Fruit fly (Drosophila melanogaster) whole organism, wandering third instar larva: ENCODE measurements around the gene CG5555.

Experiments
- Abd-B ChIP-seq: fragments of >200 bp; optimal IDR thresholded peaks from 2 replicates; lab custom pipeline; 2017; ENCODE audit warnings: missing biosample characterization, missing genetic modification characterization
- CG32264 ChIP-seq: fragments of 200-800 bp; sonication (Bioruptor generic); optimal IDR thresholded peaks from 2 replicates; lab custom pipeline; 2016; ENCODE audit warnings: missing biosample characterization, missing genetic modification characterization
- CG9705 ChIP-seq: fragments of 200-800 bp; sonication (Bioruptor generic); optimal IDR thresholded peaks from 2 replicates; lab custom pipeline; 2018; ENCODE audit warnings: missing biosample characterization, mild to moderate bottlenecking, missing genetic modification characterization
- CrebA ChIP-seq: fragments of 200-800 bp; sonication (Bioruptor generic); optimal IDR thresholded peaks from 2 replicates; lab custom pipeline; 2016; ENCODE audit warnings: missing biosample characterization, mild to moderate bottlenecking, missing genetic modification characterization, borderline replicate concordance
- Dfd ChIP-seq: fragments of >200 bp; optimal IDR thresholded peaks from 2 replicates; lab custom pipeline; 2017; ENCODE audit warnings: missing biosample characterization, missing genetic modification characterization
- Dif ChIP-seq: fragments of 200-275, 200-300 bp; sonication (Bioruptor generic); optimal IDR thresholded peaks from 2 replicates; lab custom pipeline; 2018; ENCODE audit warnings: missing biosample characterization, missing genetic modification characterization; ENCODE audit not compliant: partially characterized antibody
- GATAd ChIP-seq: sonication (Bioruptor generic); optimal IDR thresholded peaks from 2 replicates; lab custom pipeline; 2016; ENCODE audit warnings: missing biosample characterization, missing genetic modification characterization
- HLH106 ChIP-seq: fragments of 200-800 bp; optimal IDR thresholded peaks from 3 replicates; lab custom pipeline; 2019; ENCODE audit warnings: missing biosample characterization, mild to moderate bottlenecking, missing genetic modification characterization, moderate library complexity
- Hnf4 ChIP-seq: fragments of 200-800 bp; sonication (Bioruptor generic); optimal IDR thresholded peaks from 2 replicates; lab custom pipeline; 2016; ENCODE audit warnings: missing biosample characterization, mild to moderate bottlenecking, missing genetic modification characterization
- Hr78 ChIP-seq: fragments of >200 bp; optimal IDR thresholded peaks from 2 replicates; lab custom pipeline; 2017; ENCODE audit warnings: missing biosample characterization, missing genetic modification characterization
- Hr83 ChIP-seq: fragments of 200-300 bp; sonication (Bioruptor generic); optimal IDR thresholded peaks from 2 replicates; lab custom pipeline; 2016; ENCODE audit warnings: missing biosample characterization, mild to moderate bottlenecking, missing genetic modification characterization, moderate library complexity; ENCODE audit not compliant: poor library complexity, severe bottlenecking
- Jra ChIP-seq: sonication (Bioruptor generic); optimal IDR thresholded peaks from 2 replicates; lab custom pipeline; 2016; ENCODE audit warnings: missing biosample characterization, missing genetic modification characterization
- Mio ChIP-seq: sonication (Bioruptor generic); optimal IDR thresholded peaks from 2 replicates; lab custom pipeline; 2016; ENCODE audit warnings: missing biosample characterization, missing genetic modification characterization
- Myc ChIP-seq: fragments of >200 bp; optimal IDR thresholded peaks from 2 replicates; lab custom pipeline; 2017
- N ChIP-seq: fragments of >200 bp; optimal IDR thresholded peaks from 2 replicates; lab custom pipeline; 2018; ENCODE audit warnings: missing biosample characterization, missing external identifiers, missing genetic modification characterization
- OdsH ChIP-seq: fragments of 200-800 bp; sonication (Bioruptor generic); optimal IDR thresholded peaks from 2 replicates; lab custom pipeline; 2016; ENCODE audit warnings: missing biosample characterization, mild to moderate bottlenecking, missing genetic modification characterization
- Rel ChIP-seq, 2 experiments: fragments of 200-800 bp; sonication (Bioruptor generic) in 1 of 2; optimal IDR thresholded peaks; 2 replicates in 1 of 2; 3 replicates in 1 of 2; lab custom pipeline; 2016 to 2019; ENCODE audit warnings: mild to moderate bottlenecking in 2 of 2, missing biosample characterization in 2 of 2, missing genetic modification characterization in 2 of 2, moderate library complexity in 1 of 2
- Sp1 ChIP-seq: fragments of 200-800 bp; sonication (Bioruptor generic); optimal IDR thresholded peaks from 3 replicates; lab custom pipeline; 2019; ENCODE audit warnings: missing biosample characterization, mild to moderate bottlenecking, missing genetic modification characterization, moderate library complexity
- Vsx2 ChIP-seq: fragments of 200-300, 225-300 bp; sonication (Bioruptor generic); optimal IDR thresholded peaks from 2 replicates; lab custom pipeline; 2018; ENCODE audit warnings: missing biosample characterization, missing genetic modification characterization; ENCODE audit not compliant: partially characterized antibody
- br ChIP-seq: fragments of 200-800 bp; sonication (Bioruptor generic); optimal IDR thresholded peaks from 2 replicates; lab custom pipeline; 2016; ENCODE audit warnings: missing biosample characterization, missing genetic modification characterization
- brk ChIP-seq: fragments of 200-800 bp; sonication (Bioruptor generic); optimal IDR thresholded peaks from 2 replicates; lab custom pipeline; 2016; ENCODE audit warnings: missing biosample characterization, mild to moderate bottlenecking, missing genetic modification characterization
- dl ChIP-seq, 2 experiments: fragments of 175-275, 200-275 bp in 1 of 2; fragments of 200-275 bp in 1 of 2; sonication (Bioruptor generic); optimal IDR thresholded peaks; lab custom pipeline; 2018; ENCODE audit warnings: mild to moderate bottlenecking in 2 of 2, missing biosample characterization in 2 of 2, missing genetic modification characterization in 2 of 2, moderate library complexity in 2 of 2; ENCODE audit not compliant: partially characterized antibody in 2 of 2, insufficient read depth in 1 of 2
- dmrt93B ChIP-seq: fragments of 200-800 bp; sonication (Bioruptor generic); optimal IDR thresholded peaks from 2 replicates; lab custom pipeline; 2018; ENCODE audit warnings: missing biosample characterization, mild to moderate bottlenecking, missing genetic modification characterization
- dsf ChIP-seq: sonication (Bioruptor generic); optimal IDR thresholded peaks from 2 replicates; lab custom pipeline; 2016; ENCODE audit warnings: missing biosample characterization, missing genetic modification characterization, borderline replicate concordance
- ey ChIP-seq: fragments of 200-800 bp; sonication (Bioruptor generic); optimal IDR thresholded peaks from 2 replicates; lab custom pipeline; 2016; ENCODE audit warnings: missing biosample characterization, missing genetic modification characterization
- foxo ChIP-seq, 2 experiments: fragments of 200-800 bp; sonication (Bioruptor generic); optimal IDR thresholded peaks; 2 replicates in 1 of 2; 3 replicates in 1 of 2; lab custom pipeline; 2016 to 2017; ENCODE audit warnings: missing biosample characterization in 2 of 2, missing genetic modification characterization in 2 of 2
- fru ChIP-seq: fragments of 200-800 bp; sonication (Bioruptor generic); optimal IDR thresholded peaks from 3 replicates; lab custom pipeline; 2016; ENCODE audit warnings: missing biosample characterization, mild to moderate bottlenecking, missing genetic modification characterization
- h ChIP-seq: fragments of 200-800 bp; sonication (Bioruptor generic); optimal IDR thresholded peaks from 3 replicates; lab custom pipeline; 2016; ENCODE audit warnings: missing biosample characterization, mild to moderate bottlenecking, missing genetic modification characterization
- jim ChIP-seq: fragments of 175-275, 200-325 bp; sonication (Bioruptor generic); optimal IDR thresholded peaks from 2 replicates; lab custom pipeline; 2016; ENCODE audit warnings: missing biosample characterization, mild to moderate bottlenecking, missing genetic modification characterization
- lola ChIP-seq: fragments of >200 bp; optimal IDR thresholded peaks from 2 replicates; lab custom pipeline; 2017; ENCODE audit warnings: missing biosample characterization, missing genetic modification characterization
- pan ChIP-seq: fragments of >200 bp; optimal IDR thresholded peaks from 2 replicates; lab custom pipeline; 2017
- psq ChIP-seq: fragments of 200-800 bp; sonication (Bioruptor generic); optimal IDR thresholded peaks from 3 replicates; lab custom pipeline; 2017; ENCODE audit warnings: missing biosample characterization, mild to moderate bottlenecking, missing genetic modification characterization, moderate library complexity
- rgr ChIP-seq: fragments of 200-800 bp; sonication (Bioruptor generic); optimal IDR thresholded peaks from 3 replicates; lab custom pipeline; 2016; ENCODE audit warnings: missing biosample characterization, mild to moderate bottlenecking, missing genetic modification characterization
- sage ChIP-seq: fragments of 200-800 bp; sonication (Bioruptor generic); optimal IDR thresholded peaks from 2 replicates; lab custom pipeline; 2016; ENCODE audit warnings: missing biosample characterization, mild to moderate bottlenecking, missing genetic modification characterization
- sv ChIP-seq: fragments of 200-800 bp; sonication (Bioruptor generic); optimal IDR thresholded peaks from 3 replicates; lab custom pipeline; 2016; ENCODE audit warnings: missing biosample characterization, missing genetic modification characterization
- tai ChIP-seq: sonication (Bioruptor generic); optimal IDR thresholded peaks from 2 replicates; lab custom pipeline; 2016; ENCODE audit warnings: missing biosample characterization, missing genetic modification characterization
- usp ChIP-seq: fragments of >200 bp; optimal IDR thresholded peaks from 2 replicates; lab custom pipeline; 2017; ENCODE audit warnings: missing biosample characterization, missing genetic modification characterization
- woc ChIP-seq: sonication (Bioruptor generic); optimal IDR thresholded peaks from 2 replicates; lab custom pipeline; 2016; ENCODE audit warnings: missing biosample characterization, mild to moderate bottlenecking, missing genetic modification characterization

The CG5555 gene

DNA sequence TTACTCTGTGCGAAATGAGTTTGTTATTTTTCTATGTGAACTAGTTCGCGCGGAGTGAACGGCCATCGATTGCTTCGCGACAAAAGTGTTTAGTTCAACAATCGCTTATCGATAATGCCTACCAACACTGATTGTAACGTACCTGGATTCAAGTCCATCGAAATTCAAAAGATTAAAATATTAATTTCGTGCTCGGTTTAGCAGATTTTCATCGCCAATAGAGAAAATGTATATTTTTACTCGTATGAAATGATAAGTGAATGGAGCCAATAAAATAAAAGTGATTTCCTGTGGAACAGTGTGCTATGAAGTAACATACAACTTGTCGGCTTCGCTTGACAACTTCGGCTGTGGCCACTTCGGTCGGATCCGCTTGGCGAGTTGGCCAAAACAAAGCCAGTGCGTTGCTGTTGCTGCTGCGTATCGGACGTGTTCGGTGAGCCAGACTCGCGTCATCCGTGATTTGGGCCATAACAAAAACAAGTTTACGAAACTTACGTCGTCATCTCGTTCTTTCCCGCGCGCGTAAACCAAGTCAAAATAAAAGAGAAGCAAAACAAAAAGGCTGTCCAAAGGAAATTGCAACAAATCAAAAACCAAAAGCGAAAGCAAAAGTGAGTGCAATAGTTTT is at the start of gene CG5555, which contains the start of gene myd:
CG5555 (minus strand) TSS at position 276 of the 631 bp plus-strand sequence.
myd (plus strand) TSS at position 397 of the 631 bp plus-strand sequence.
- peak; percentile 10 for TF ChIP-seq sv
- no peak for TF ChIP-seq Mio (GFP tag; lab: Kevin White, UChicago)
- TF ChIP-seq Rel (GFP tag; optimal IDR thresholded peaks at IDR 0.05; lab: Kevin White, UChicago), result no peak
- peak; percentile 39 for TF ChIP-seq Rel (tag; optimal IDR thresholded peaks at IDR 0.05; lab: Kevin White, UChicago)
- peak; percentile 64 for TF ChIP-seq OdsH
- TF ChIP-seq sage (GFP tag; lab: Kevin White, UChicago), result peak; percentile 30
- peak; percentile 72 for TF ChIP-seq rgr (GFP tag; lab: Kevin White, UChicago)
- peak; percentile 51 for TF ChIP-seq Dif (GFP tag; lab: Kevin White, UChicago)
- TF ChIP-seq usp (GFP tag; lab: Kevin White, UChicago), result no peak
- peak in 1 of 2 experiments; percentile 62 for TF ChIP-seq foxo (GFP tag; optimal IDR thresholded peaks at IDR 0.05; lab: Kevin White, UChicago)
- no peak for TF ChIP-seq lola
- peak; percentile 68 for TF ChIP-seq ey (GFP tag; lab: Kevin White, UChicago)
- no peak for TF ChIP-seq dmrt93B (GFP tag; lab: Kevin White, UChicago)
- no peak for TF ChIP-seq Hr78 (GFP tag; lab: Kevin White, UChicago)
- TF ChIP-seq pan (lab: Kevin White, UChicago), result no peak
- peak; percentile 78 for TF ChIP-seq tai (GFP tag; lab: Kevin White, UChicago)
- no peak for TF ChIP-seq dl (GFP tag; optimal IDR thresholded peaks at IDR 0.05; lab: Kevin White, UChicago; ENCODE audit: insufficient read depth in 1 of 2, partially characterized antibody in 2 of 2)
- TF ChIP-seq br, result peak; percentile 64
- no peak for TF ChIP-seq CG9705 (GFP tag; lab: Kevin White, UChicago)
- TF ChIP-seq Myc (lab: Kevin White, UChicago), result no peak
- TF ChIP-seq CrebA (GFP tag; lab: Kevin White, UChicago), result peak; percentile 32
- peak; percentile 52 for TF ChIP-seq HLH106 (tag; lab: Kevin White, UChicago)
- peak; percentile 77 for TF ChIP-seq psq (GFP tag; lab: Kevin White, UChicago)
- peak; percentile 78 for TF ChIP-seq Hnf4
- TF ChIP-seq N, result no peak
- TF ChIP-seq Hr83 (GFP tag; lab: Kevin White, UChicago), result no peak
- TF ChIP-seq brk (GFP tag; lab: Kevin White, UChicago), result peak; percentile 80
- TF ChIP-seq Jra (GFP tag; lab: Kevin White, UChicago), result peak; percentile 47
- TF ChIP-seq jim (GFP tag; lab: Kevin White, UChicago), result no peak
- TF ChIP-seq Abd-B, result no peak
- TF ChIP-seq GATAd, result peak; percentile 7
- peak; percentile 54 for TF ChIP-seq Sp1
- peak; percentile 27 for TF ChIP-seq woc (GFP tag; lab: Kevin White, UChicago)
- peak; percentile 90 for TF ChIP-seq fru
- no peak for TF ChIP-seq Dfd
- TF ChIP-seq dsf, result peak; percentile 39
- TF ChIP-seq Vsx2, result peak; percentile 20
- peak; percentile 54 for TF ChIP-seq CG32264 (GFP tag; lab: Kevin White, UChicago)
- TF ChIP-seq h (GFP tag; lab: Kevin White, UChicago), result peak; percentile 82

dm6 chr3R:19229245-19229644 is 48.9 kb upstream of the CG5555 start, which contains the start of the genes CG5250 and Polr2M:
Gene CG5250 (minus strand): TSS chr3R:19229276.
Gene Polr2M (plus strand): TSS chr3R:19229463.
- TF ChIP-seq jim (GFP tag; lab: Kevin White, UChicago) (no peak), Vsx2 (no peak), tai (GFP tag; lab: Kevin White, UChicago) (no peak), CG32264 (GFP tag; lab: Kevin White, UChicago) (no peak), psq (GFP tag; lab: Kevin White, UChicago) (no peak)
